Worm (Caenorhabditis elegans) whole organism, L2 larva: Measurements from ENCODE around the gene F15E6.9.

Source experiments
- C34F6.9 ChIP-seq: fragments of 150-350 bp; optimal IDR thresholded peaks from 2 replicates; lab custom pipeline; 2014; ENCODE audit warnings: missing biosample characterization, missing genetic modification characterization
- R02D3.7 ChIP-seq: fragments of 150-350 bp; optimal IDR thresholded peaks from 2 replicates; lab custom pipeline; 2014; ENCODE audit warnings: missing biosample characterization, missing genetic modification characterization
- Y55F3AM.14 ChIP-seq: fragments of 200-800 bp; sonication (Bioruptor generic); optimal IDR thresholded peaks from 2 replicates; lab custom pipeline; 2018; ENCODE audit warnings: mild to moderate bottlenecking, missing genetic modification characterization, missing compliant biosample characterization
- alr-1 ChIP-seq: fragments of 150-350 bp; optimal IDR thresholded peaks from 2 replicates; lab custom pipeline; 2014; ENCODE audit warnings: missing biosample characterization, missing genetic modification characterization
- aly-2 ChIP-seq: fragments of 150-350 bp; optimal IDR thresholded peaks from 2 replicates; lab custom pipeline; 2014; ENCODE audit warnings: missing biosample characterization, missing genetic modification characterization
- ama-1 ChIP-seq: fragments of 150-350 bp; optimal IDR thresholded peaks from 2 replicates; lab custom pipeline; 2018; ENCODE audit warnings: inconsistent platforms
- blmp-1 ChIP-seq: sonication (generic microtip); optimal IDR thresholded peaks from 2 replicates; lab custom pipeline; 2017; ENCODE audit warnings: missing genetic modification characterization, mild to moderate bottlenecking, missing compliant biosample characterization, antibody characterized with exemption, moderate library complexity; ENCODE audit not compliant: insufficient read depth
- ceh-16 ChIP-seq: fragments of 150-350 bp; optimal IDR thresholded peaks from 2 replicates; lab custom pipeline; 2014; ENCODE audit warnings: missing biosample characterization, missing genetic modification characterization
- crh-2 ChIP-seq: sonication (generic microtip); optimal IDR thresholded peaks from 2 replicates; lab custom pipeline; 2017; ENCODE audit warnings: missing biosample characterization, missing genetic modification characterization
- dmd-4 ChIP-seq: sonication (generic microtip); optimal IDR thresholded peaks from 2 replicates; lab custom pipeline; 2017; ENCODE audit warnings: missing biosample characterization, missing genetic modification characterization
- egl-27 ChIP-seq: sonication (generic microtip); optimal IDR thresholded peaks from 3 replicates; lab custom pipeline; 2017; ENCODE audit warnings: missing biosample characterization, missing genetic modification reagents, missing genetic modification characterization
- elt-1 ChIP-seq: fragments of 150-350 bp; optimal IDR thresholded peaks from 2 replicates; lab custom pipeline; 2014; ENCODE audit warnings: missing biosample characterization, missing genetic modification characterization
- elt-3 ChIP-seq: sonication (generic microtip); optimal IDR thresholded peaks from 2 replicates; lab custom pipeline; 2017; ENCODE audit warnings: missing biosample characterization, missing genetic modification characterization
- gmeb-1 ChIP-seq: fragments of 150-350 bp; optimal IDR thresholded peaks from 2 replicates; lab custom pipeline; 2014; ENCODE audit warnings: missing biosample characterization, missing genetic modification characterization
- lin-11 ChIP-seq: fragments of 150-350 bp; sonication (generic microtip); optimal IDR thresholded peaks from 2 replicates; lab custom pipeline; 2014; ENCODE audit warnings: missing biosample characterization, missing genetic modification characterization, inconsistent platforms, mixed read lengths
- mab-5 ChIP-seq: fragments of 150-350 bp; optimal IDR thresholded peaks from 2 replicates; lab custom pipeline; 2014; ENCODE audit warnings: missing biosample characterization, missing genetic modification characterization
- mbf-1 ChIP-seq: sonication (generic microtip); optimal IDR thresholded peaks from 2 replicates; lab custom pipeline; 2017; ENCODE audit warnings: missing biosample characterization, missing genetic modification characterization
- mdl-1 ChIP-seq, 2 experiments: fragments of 150-350 bp in 1 of 2; sonication (generic microtip) in 1 of 2; optimal IDR thresholded peaks; 2 replicates each; lab custom pipeline; 2017; ENCODE audit warnings: missing biosample characterization in 2 of 2, missing genetic modification characterization in 2 of 2
- nhr-11 ChIP-seq: fragments of 150-350 bp; optimal IDR thresholded peaks from 2 replicates; lab custom pipeline; 2014; ENCODE audit warnings: missing biosample characterization, missing genetic modification characterization
- nhr-12 ChIP-seq: fragments of 150-350 bp; optimal IDR thresholded peaks from 2 replicates; lab custom pipeline; 2014; ENCODE audit warnings: missing biosample characterization, missing genetic modification characterization
- nhr-129 ChIP-seq: fragments of 150-350 bp; optimal IDR thresholded peaks from 2 replicates; lab custom pipeline; 2014; ENCODE audit warnings: missing biosample characterization, missing genetic modification characterization
- nhr-21 ChIP-seq: fragments of 150-350 bp; optimal IDR thresholded peaks from 2 replicates; lab custom pipeline; 2014; ENCODE audit warnings: missing biosample characterization, missing genetic modification characterization
- nhr-237 ChIP-seq: fragments of 150-350 bp; optimal IDR thresholded peaks from 2 replicates; lab custom pipeline; 2014; ENCODE audit warnings: missing biosample characterization, missing genetic modification characterization
- nhr-25 ChIP-seq: fragments of 150-350 bp; sonication (generic microtip); optimal IDR thresholded peaks from 3 replicates; lab custom pipeline; 2014; ENCODE audit warnings: missing biosample characterization, missing genetic modification characterization
- nhr-6 ChIP-seq: fragments of 150-350 bp; optimal IDR thresholded peaks from 2 replicates; lab custom pipeline; 2014; ENCODE audit warnings: missing biosample characterization, missing genetic modification characterization
- nhr-77 ChIP-seq: fragments of 150-350 bp; optimal IDR thresholded peaks from 2 replicates; lab custom pipeline; 2014; ENCODE audit warnings: missing biosample characterization, missing genetic modification characterization
- sma-3 ChIP-seq: sonication (generic microtip); optimal IDR thresholded peaks from 2 replicates; lab custom pipeline; 2016; ENCODE audit warnings: missing genetic modification reagents, missing genetic modification characterization, missing compliant biosample characterization
- sma-9 ChIP-seq, 2 experiments: fragments of 150-350 bp in 1 of 2; sonication (generic microtip) in 1 of 2; optimal IDR thresholded peaks; 2 replicates each; lab custom pipeline; 2014 to 2016; ENCODE audit warnings: missing genetic modification characterization in 2 of 2, mild to moderate bottlenecking in 1 of 2, missing biosample characterization in 1 of 2, missing compliant biosample characterization in 1 of 2, missing genetic modification reagents in 1 of 2, moderate library complexity in 1 of 2
- snpc-4 ChIP-seq: fragments of 150-350 bp; optimal IDR thresholded peaks from 2 replicates; lab custom pipeline; 2014; ENCODE audit warnings: missing biosample characterization, missing genetic modification characterization
- zag-1 ChIP-seq: fragments of 150-350 bp; optimal IDR thresholded peaks from 2 replicates; lab custom pipeline; 2014; ENCODE audit warnings: missing biosample characterization, missing genetic modification characterization
- ztf-1 ChIP-seq: fragments of 200-800 bp; sonication (Bioruptor generic); conservative IDR thresholded peaks from 2 replicates; pipeline ENCODE4 v1.3.6; 2022; ENCODE audit warnings: missing genetic modification characterization, missing compliant biosample characterization
- ztf-11 ChIP-seq: sonication (generic microtip); optimal IDR thresholded peaks from 2 replicates; lab custom pipeline; 2017; ENCODE audit warnings: missing biosample characterization, missing genetic modification characterization
- ztf-4 ChIP-seq: fragments of 150-350 bp; optimal IDR thresholded peaks from 2 replicates; lab custom pipeline; 2014; ENCODE audit warnings: missing biosample characterization, missing genetic modification characterization

Gene F15E6.9

DNA sequence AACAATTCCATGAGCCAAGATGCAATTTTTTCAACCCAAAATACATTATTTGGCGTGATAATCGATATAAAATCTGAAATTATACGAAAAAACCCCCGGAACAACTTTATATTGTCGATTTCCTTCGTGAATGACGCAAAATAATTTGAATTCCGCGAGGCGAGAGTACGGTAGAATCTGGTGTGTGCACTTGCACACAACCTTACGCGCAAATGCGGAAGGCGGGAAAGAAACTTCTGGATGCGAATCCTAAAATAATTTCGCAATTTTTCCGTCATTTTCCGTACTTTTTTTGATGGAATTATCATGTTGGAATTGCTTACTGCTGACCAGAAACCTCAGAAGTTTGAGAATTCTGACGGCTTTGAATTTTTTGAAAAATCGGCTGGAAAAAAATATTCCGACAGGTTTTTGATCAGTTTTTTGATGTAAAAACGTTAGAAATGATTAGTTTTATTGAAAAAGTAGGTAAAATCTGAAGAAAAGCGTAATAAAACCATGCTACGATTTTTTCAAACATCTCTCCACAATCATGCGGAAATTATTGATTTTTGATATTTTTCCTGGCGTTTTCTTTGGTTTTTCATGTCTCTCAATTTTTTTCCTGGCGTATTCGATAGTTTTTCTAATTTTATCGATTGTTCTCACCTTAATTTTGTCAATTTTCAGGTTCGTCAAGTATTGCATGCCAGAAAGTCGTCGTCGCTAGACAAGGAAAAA, 8.5 kb upstream of the F15E6.9 start, which contains the start of gene set-9:
TSS of gene set-9 (plus strand) at position 670 of the 720 bp plus-strand sequence.
- no peak for TF ChIP-seq zag-1 (tag; lab: Kevin White, UChicago)
- no peak for TF ChIP-seq nhr-6 (tag; lab: Kevin White, UChicago)
- TF ChIP-seq ztf-11 (tag; lab: Kevin White, UChicago) = no peak
- TF ChIP-seq elt-1 (tag; lab: Kevin White, UChicago) = no peak
- TF ChIP-seq alr-1 (tag; lab: Kevin White, UChicago) = no peak
- TF ChIP-seq nhr-129 (tag; lab: Kevin White, UChicago) = no peak
- TF ChIP-seq ztf-4 = no peak
- no peak for TF ChIP-seq nhr-25 (tag; lab: Kevin White, UChicago)
- TF ChIP-seq egl-27 (tag; lab: Kevin White, UChicago) = no peak
- TF ChIP-seq mdl-1 (tag; optimal IDR thresholded peaks at IDR 0.05; lab: Kevin White, UChicago) = no peak
- no peak for TF ChIP-seq ceh-16 (tag; lab: Kevin White, UChicago)
- TF ChIP-seq nhr-77 = no peak
- no peak for TF ChIP-seq blmp-1 (tag; lab: Kevin White, UChicago)
- no peak for TF ChIP-seq Y55F3AM.14 (GFP tag; lab: Kevin White, UChicago)

ce11 chrIV:4306317-4306716, 7.4 kb upstream of the F15E6.9 start:
- TF ChIP-seq nhr-77 (no peak), C34F6.9 (tag; lab: Kevin White, UChicago) (no peak), nhr-129 (tag; lab: Kevin White, UChicago) (no peak), mbf-1 (no peak), ama-1 (no peak), ztf-1 (GFP tag; lab: Robert Waterston, UW) (no peak), egl-27 (tag; lab: Kevin White, UChicago) (no peak), nhr-12 (no peak), Y55F3AM.14 (GFP tag; lab: Kevin White, UChicago) (no peak), lin-11 (tag; lab: Kevin White, UChicago) (no peak), ztf-4 (no peak), snpc-4 (no peak), elt-1 (tag; lab: Kevin White, UChicago) (no peak), aly-2 (tag; lab: Kevin White, UChicago) (no peak)

DNA sequence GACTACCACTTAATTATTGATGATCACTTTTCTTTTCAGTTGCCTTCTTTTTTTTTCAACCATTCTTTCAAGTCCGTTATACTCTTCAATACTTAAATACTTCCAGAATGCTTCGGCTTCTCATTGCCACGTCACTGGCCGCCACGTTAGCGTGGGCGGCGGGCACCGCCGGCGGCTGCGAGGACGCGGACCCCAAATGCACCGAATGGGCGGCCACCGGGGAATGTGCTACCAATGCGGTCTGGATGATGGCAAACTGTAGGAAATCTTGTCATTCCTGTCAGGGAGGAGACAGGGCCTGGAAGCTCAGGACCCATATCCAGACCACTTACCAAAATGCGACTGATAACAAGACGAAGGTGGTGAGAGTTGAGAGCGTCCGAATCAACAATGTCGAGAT, 2.3 kb upstream of the F15E6.9 start, which contains the start of gene lgc-22:
TSS of gene lgc-22 (plus strand) at position 105 of the 400 bp plus-strand sequence.
- no peak for TF ChIP-seq dmd-4 (tag; lab: Kevin White, UChicago)
- no peak for TF ChIP-seq C34F6.9 (tag; lab: Kevin White, UChicago)
- no peak for TF ChIP-seq nhr-11 (tag; lab: Kevin White, UChicago)

- TF ChIP-seq nhr-11 (tag; lab: Kevin White, UChicago) (no peak), alr-1 (tag; lab: Kevin White, UChicago) (no peak), sma-3 (GFP tag; lab: Kevin White, UChicago) (no peak), elt-3 (no peak), crh-2 (tag; lab: Kevin White, UChicago) (no peak), nhr-25 (tag; lab: Kevin White, UChicago) (peak; percentile 44), nhr-237 (no peak), mab-5 (no peak), R02D3.7 (tag; lab: Kevin White, UChicago) (no peak), nhr-21 (tag; lab: Kevin White, UChicago) (peak; percentile 30)
- TF ChIP-seq, all 48 proteins: peak for 2
Observed at ce11 chrIV:4299994-4300393, 1.1 kb upstream of the F15E6.9 start.

ce11 chrIV:4294552-4294951, 4.3 kb downstream of the F15E6.9 start, which contains the start of gene F15E6.3:
Gene F15E6.3 (plus strand): TSS chrIV:4294895.
- TF ChIP-seq zag-1 (tag; lab: Kevin White, UChicago) = no peak
- peak; percentile 18 for TF ChIP-seq nhr-129 (tag; lab: Kevin White, UChicago)
- TF ChIP-seq nhr-21 (tag; lab: Kevin White, UChicago) = peak; percentile 72
- TF ChIP-seq gmeb-1 = peak; percentile 23
- peak; percentile 85 for TF ChIP-seq sma-3 (GFP tag; lab: Kevin White, UChicago)
- peak; percentile 78 for TF ChIP-seq sma-9 (GFP tag; optimal IDR thresholded peaks at IDR 0.05; lab: Kevin White, UChicago)
- no peak for TF ChIP-seq sma-9 (tag; optimal IDR thresholded peaks at IDR 0.05; lab: Kevin White, UChicago)
- TF ChIP-seq mab-5 = no peak
- TF ChIP-seq nhr-25 (tag; lab: Kevin White, UChicago) = peak; percentile 72
- TF ChIP-seq, all 48 proteins: peak for 6
